Fruit fly (Drosophila melanogaster) whole organism, prepupa: ENCODE data around the gene CG10445.
A peak's percentile ranks its signal among the peaks of the same experiment; 100 is the strongest.

Source experiments
- Blimp-1 ChIP-seq: fragments of 200-800 bp; sonication (Bioruptor generic); optimal IDR thresholded peaks from 3 replicates; lab custom pipeline; 2017; ENCODE audit warnings: missing biosample characterization, missing genetic modification characterization, mild to moderate bottlenecking, moderate library complexity, missing genetic modification reagents
- CG10631 ChIP-seq: fragments of 200-800 bp; sonication (Bioruptor generic); optimal IDR thresholded peaks from 2 replicates; lab custom pipeline; 2016; ENCODE audit warnings: missing biosample characterization, missing genetic modification characterization
- CG10669 ChIP-seq: fragments of 200-800 bp; sonication (Bioruptor generic); optimal IDR thresholded peaks from 3 replicates; lab custom pipeline; 2018; ENCODE audit warnings: missing biosample characterization, mild to moderate bottlenecking, missing genetic modification characterization, moderate library complexity
- CG11762 ChIP-seq: fragments of 200-800 bp; sonication (Bioruptor generic); optimal IDR thresholded peaks from 3 replicates; lab custom pipeline; 2016; ENCODE audit warnings: missing biosample characterization, missing genetic modification characterization; ENCODE audit not compliant: insufficient read depth
- CG11902 ChIP-seq: fragments of 200-800 bp; sonication (Bioruptor generic); optimal IDR thresholded peaks from 3 replicates; lab custom pipeline; 2016; ENCODE audit warnings: missing biosample characterization, missing genetic modification characterization
- CG15336 ChIP-seq: fragments of 200-800 bp; sonication (Bioruptor generic); IDR thresholded peaks from 2 replicates; pipeline ENCODE4 v1.3.6; 2022; ENCODE audit warnings: missing biosample characterization, missing genetic modification characterization
- CG1621 ChIP-seq: fragments of 200-800 bp; sonication (Bioruptor generic); optimal IDR thresholded peaks from 3 replicates; lab custom pipeline; 2018; ENCODE audit warnings: missing biosample characterization, mild to moderate bottlenecking, missing genetic modification characterization
- CG16779 ChIP-seq: fragments of 200-800 bp; sonication (Bioruptor generic); optimal IDR thresholded peaks from 3 replicates; lab custom pipeline; 2017; ENCODE audit warnings: missing biosample characterization, mild to moderate bottlenecking, missing genetic modification characterization
- CG3032 ChIP-seq: fragments of 200-800 bp; optimal IDR thresholded peaks from 2 replicates; lab custom pipeline; 2019; ENCODE audit warnings: missing biosample characterization, mild to moderate bottlenecking, missing genetic modification characterization, moderate library complexity
- CG31627 ChIP-seq: fragments of 200-800 bp; sonication (Bioruptor generic); optimal IDR thresholded peaks from 3 replicates; lab custom pipeline; 2016; ENCODE audit warnings: missing biosample characterization, missing genetic modification characterization
- CG32006 ChIP-seq: fragments of 200-800 bp; sonication (Bioruptor generic); optimal IDR thresholded peaks from 3 replicates; lab custom pipeline; 2017; ENCODE audit warnings: missing biosample characterization, mild to moderate bottlenecking, missing genetic modification characterization
- CG4318 ChIP-seq: fragments of 200-800 bp; sonication (Bioruptor generic); optimal IDR thresholded peaks from 3 replicates; lab custom pipeline; 2017; ENCODE audit warnings: missing biosample characterization, mild to moderate bottlenecking, missing genetic modification characterization
- CG6163 ChIP-seq: fragments of 200-800 bp; sonication (Bioruptor generic); IDR thresholded peaks from 3 replicates; pipeline ENCODE4 v1.3.6; 2022; ENCODE audit warnings: missing biosample characterization, missing genetic modification characterization
- CG6276 ChIP-seq: fragments of 200-800 bp; sonication (Bioruptor generic); optimal IDR thresholded peaks from 2 replicates; lab custom pipeline; 2017; ENCODE audit warnings: missing biosample characterization, mild to moderate bottlenecking, missing genetic modification characterization
- CG6792 ChIP-seq: fragments of 200-800 bp; sonication (Bioruptor generic); optimal IDR thresholded peaks from 3 replicates; lab custom pipeline; 2016; ENCODE audit warnings: missing biosample characterization, missing genetic modification characterization
- CG6808 ChIP-seq: fragments of 200-800 bp; sonication (Bioruptor generic); optimal IDR thresholded peaks from 3 replicates; lab custom pipeline; 2017; ENCODE audit warnings: missing biosample characterization, missing genetic modification characterization, mild to moderate bottlenecking, moderate library complexity, missing genetic modification reagents
- CG6854 ChIP-seq: fragments of 200-800 bp; sonication (Bioruptor generic); optimal IDR thresholded peaks from 2 replicates; lab custom pipeline; 2017; ENCODE audit warnings: missing biosample characterization, mild to moderate bottlenecking, missing genetic modification characterization
- CG7368 ChIP-seq: fragments of 200-800 bp; sonication (Bioruptor generic); optimal IDR thresholded peaks from 3 replicates; lab custom pipeline; 2016; ENCODE audit warnings: missing biosample characterization, missing genetic modification characterization
- CG8119 ChIP-seq: fragments of 200-800 bp; sonication (Bioruptor generic); IDR thresholded peaks from 3 replicates; pipeline ENCODE4 v1.3.6; 2022; ENCODE audit warnings: missing biosample characterization, missing genetic modification characterization
- CG8319 ChIP-seq: fragments of 200-800 bp; sonication (Bioruptor generic); optimal IDR thresholded peaks from 3 replicates; lab custom pipeline; 2016; ENCODE audit warnings: missing biosample characterization, missing genetic modification characterization
- CG9139 ChIP-seq: fragments of 200-800 bp; sonication (Bioruptor generic); optimal IDR thresholded peaks from 3 replicates; lab custom pipeline; 2017; ENCODE audit warnings: missing biosample characterization, mild to moderate bottlenecking, missing genetic modification characterization
- Eip78C ChIP-seq: fragments of 200-800 bp; sonication (Bioruptor generic); peaks from one replicate; lab custom pipeline; 2016; ENCODE audit warnings: missing biosample characterization, missing genetic modification characterization
- Eip93F ChIP-seq: fragments of 200-800 bp; sonication (Bioruptor generic); optimal IDR thresholded peaks from 2 replicates; lab custom pipeline; 2016; ENCODE audit warnings: missing biosample characterization, mild to moderate bottlenecking, missing genetic modification characterization
- Ets96B ChIP-seq: fragments of 200-800 bp; optimal IDR thresholded peaks from 2 replicates; lab custom pipeline; 2019; ENCODE audit warnings: missing biosample characterization, mild to moderate bottlenecking, missing genetic modification characterization, moderate library complexity
- Gug ChIP-seq: fragments of 200-800 bp; sonication (Bioruptor generic); IDR thresholded peaks from 2 replicates; pipeline ENCODE4 v1.3.6; 2022; ENCODE audit warnings: missing biosample characterization, missing genetic modification characterization
- Hr38 ChIP-seq: sonication (Bioruptor generic); optimal IDR thresholded peaks from 2 replicates; lab custom pipeline; 2016; ENCODE audit warnings: missing biosample characterization, missing genetic modification characterization
- Hr39 ChIP-seq: fragments of 200-800 bp; sonication (Bioruptor generic); optimal IDR thresholded peaks from 2 replicates; lab custom pipeline; 2016; ENCODE audit warnings: missing biosample characterization, missing genetic modification characterization
- Lpt ChIP-seq: fragments of 200-800 bp; sonication (Bioruptor generic); optimal IDR thresholded peaks from 3 replicates; lab custom pipeline; 2016; ENCODE audit warnings: missing biosample characterization, missing genetic modification characterization
- Met ChIP-seq: fragments of 200-800 bp; sonication (Bioruptor generic); optimal IDR thresholded peaks from 3 replicates; lab custom pipeline; 2016; ENCODE audit warnings: missing biosample characterization, missing genetic modification characterization
- OdsH ChIP-seq: fragments of 200-800 bp; sonication (Bioruptor generic); optimal IDR thresholded peaks from 3 replicates; lab custom pipeline; 2016; ENCODE audit warnings: missing biosample characterization, missing genetic modification characterization
- Smox ChIP-seq: fragments of 200-800 bp; sonication (Bioruptor generic); optimal IDR thresholded peaks from 3 replicates; lab custom pipeline; 2016; ENCODE audit warnings: missing biosample characterization, missing genetic modification characterization
- Sox102F ChIP-seq: fragments of 200-800 bp; sonication (Bioruptor generic); optimal IDR thresholded peaks from 2 replicates; lab custom pipeline; 2016; ENCODE audit warnings: missing biosample characterization, mild to moderate bottlenecking, missing genetic modification characterization
- Sox14 ChIP-seq: fragments of 200-800 bp; sonication (Bioruptor generic); optimal IDR thresholded peaks from 3 replicates; lab custom pipeline; 2016; ENCODE audit warnings: missing biosample characterization, missing genetic modification characterization
- Sox15 ChIP-seq: fragments of 200-800 bp; sonication (Bioruptor generic); optimal IDR thresholded peaks from 3 replicates; lab custom pipeline; 2016; ENCODE audit warnings: missing biosample characterization, missing genetic modification characterization
- achi ChIP-seq: fragments of 200-800 bp; sonication (Bioruptor generic); optimal IDR thresholded peaks from 3 replicates; lab custom pipeline; 2016; ENCODE audit warnings: missing biosample characterization, missing genetic modification characterization
- acj6 ChIP-seq: fragments of 200-800 bp; sonication (Bioruptor generic); optimal IDR thresholded peaks from 3 replicates; lab custom pipeline; 2016; ENCODE audit warnings: missing biosample characterization, missing genetic modification characterization
- cyc ChIP-seq: fragments of 200-800 bp; sonication (Bioruptor generic); optimal IDR thresholded peaks from 3 replicates; lab custom pipeline; 2016; ENCODE audit warnings: missing biosample characterization, missing genetic modification characterization
- dac ChIP-seq: fragments of 200-800 bp; sonication (Bioruptor generic); optimal IDR thresholded peaks from 2 replicates; lab custom pipeline; 2017; ENCODE audit warnings: missing biosample characterization, mild to moderate bottlenecking, missing genetic modification characterization
- dsx ChIP-seq: fragments of 200-800 bp; optimal IDR thresholded peaks from 3 replicates; lab custom pipeline; 2019; ENCODE audit warnings: missing biosample characterization, mild to moderate bottlenecking, missing genetic modification characterization, moderate library complexity; ENCODE audit not compliant: poor library complexity, severe bottlenecking
- eg ChIP-seq: fragments of 200-800 bp; sonication (Bioruptor generic); IDR thresholded peaks from 3 replicates; pipeline ENCODE4 v1.3.6; 2022; ENCODE audit warnings: missing biosample characterization, missing genetic modification characterization
- esn ChIP-seq: fragments of 200-800 bp; sonication (Bioruptor generic); optimal IDR thresholded peaks from 2 replicates; lab custom pipeline; 2016; ENCODE audit warnings: missing biosample characterization, mild to moderate bottlenecking, missing genetic modification characterization, moderate library complexity
- fd59A ChIP-seq: fragments of 200-800 bp; sonication (Bioruptor generic); optimal IDR thresholded peaks from 2 replicates; lab custom pipeline; 2017; ENCODE audit warnings: missing biosample characterization, mild to moderate bottlenecking, missing genetic modification characterization, missing genetic modification reagents
- fd85E ChIP-seq: fragments of 200-800 bp; sonication (Bioruptor generic); optimal IDR thresholded peaks from 3 replicates; lab custom pipeline; 2016; ENCODE audit warnings: missing biosample characterization, missing genetic modification characterization
- fkh ChIP-seq: fragments of 200-800 bp; sonication (Bioruptor generic); optimal IDR thresholded peaks from 3 replicates; lab custom pipeline; 2017; ENCODE audit warnings: missing biosample characterization, mild to moderate bottlenecking, missing genetic modification characterization, moderate library complexity
- lz ChIP-seq: fragments of 200-800 bp; sonication (Bioruptor generic); optimal IDR thresholded peaks from 3 replicates; lab custom pipeline; 2016; ENCODE audit warnings: missing biosample characterization, missing genetic modification characterization
- net ChIP-seq: fragments of 200-800 bp; sonication (Bioruptor generic); optimal IDR thresholded peaks from 3 replicates; lab custom pipeline; 2016; ENCODE audit warnings: missing biosample characterization, missing genetic modification characterization
- pdm3 ChIP-seq: fragments of 200-800 bp; sonication (Bioruptor generic); optimal IDR thresholded peaks from 3 replicates; lab custom pipeline; 2016; ENCODE audit warnings: missing biosample characterization, missing genetic modification characterization
- spab ChIP-seq: fragments of 200-800 bp; sonication (Bioruptor generic); optimal IDR thresholded peaks from 2 replicates; lab custom pipeline; 2017; ENCODE audit warnings: missing biosample characterization, mild to moderate bottlenecking, missing genetic modification characterization, missing genetic modification reagents
- ss ChIP-seq, 2 experiments: fragments of 200-800 bp; sonication (Bioruptor generic); optimal IDR thresholded peaks; 2 replicates in 1 of 2; 3 replicates in 1 of 2; lab custom pipeline; 2017 to 2018; ENCODE audit warnings: mild to moderate bottlenecking in 2 of 2, missing biosample characterization in 2 of 2, missing genetic modification characterization in 2 of 2, moderate library complexity in 1 of 2
- svp ChIP-seq: fragments of 200-800 bp; sonication (Bioruptor generic); peaks from one replicate; lab custom pipeline; 2016; ENCODE audit warnings: missing biosample characterization, missing genetic modification characterization
- topi ChIP-seq: fragments of 200-800 bp; sonication (Bioruptor generic); optimal IDR thresholded peaks from 3 replicates; lab custom pipeline; 2016; ENCODE audit warnings: missing biosample characterization, missing genetic modification characterization
- vri ChIP-seq: fragments of 200-800 bp; sonication (Bioruptor generic); optimal IDR thresholded peaks from 3 replicates; lab custom pipeline; 2016; ENCODE audit warnings: missing biosample characterization, mild to moderate bottlenecking, missing genetic modification characterization

CG10445 gene

dm6 chr3R:7944699-7945349 is 24.7 kb upstream of the CG10445 start:
- peak; percentile 22 for TF ChIP-seq CG10631 (GFP tag; lab: Kevin White, UChicago)
- no peak for TF ChIP-seq fd59A (GFP tag; lab: Kevin White, UChicago)
- no peak for TF ChIP-seq Gug
- TF ChIP-seq CG15336: no peak
- peak; percentile 20 for TF ChIP-seq OdsH (GFP tag; lab: Kevin White, UChicago)
- peak; percentile 60 for TF ChIP-seq Blimp-1
- no peak for TF ChIP-seq Sox102F (GFP tag; lab: Kevin White, UChicago)
- no peak for TF ChIP-seq Lpt (GFP tag; lab: Kevin White, UChicago)
- TF ChIP-seq net: no peak
- peak; percentile 9 for TF ChIP-seq CG10669 (GFP tag; lab: Kevin White, UChicago)
- no peak for TF ChIP-seq CG4318 (GFP tag; lab: Kevin White, UChicago)
- no peak for TF ChIP-seq dac (GFP tag; lab: Kevin White, UChicago)
- TF ChIP-seq CG6792 (GFP tag; lab: Kevin White, UChicago): peak; percentile 10
- no peak for TF ChIP-seq CG1621
- no peak for TF ChIP-seq fkh (GFP tag; lab: Kevin White, UChicago)
- TF ChIP-seq CG6808 (GFP tag; lab: Kevin White, UChicago): no peak
- no peak for TF ChIP-seq Smox
- no peak for TF ChIP-seq ss (GFP tag; optimal IDR thresholded peaks at IDR 0.05; lab: Kevin White, UChicago)
- no peak for TF ChIP-seq topi (GFP tag; lab: Kevin White, UChicago)
- TF ChIP-seq CG9139: no peak
- no peak for TF ChIP-seq Hr38 (GFP tag; lab: Kevin White, UChicago)
- no peak for TF ChIP-seq spab (GFP tag; lab: Kevin White, UChicago)
- TF ChIP-seq CG8119 (GFP tag; lab: Robert Waterston, UW): 0 out of 3 replicates have a peak, but pooled peaks have one; percentile 25
- peak; percentile 6 for TF ChIP-seq Hr39 (GFP tag; lab: Kevin White, UChicago)
- TF ChIP-seq lz (GFP tag; lab: Kevin White, UChicago): peak; percentile 18
- TF ChIP-seq CG6854 (GFP tag; lab: Kevin White, UChicago): no peak
- TF ChIP-seq CG11762 (GFP tag; lab: Kevin White, UChicago): no peak
- no peak for TF ChIP-seq CG8319 (GFP tag; lab: Kevin White, UChicago)
- no peak for TF ChIP-seq eg
- TF ChIP-seq Sox14 (GFP tag; lab: Kevin White, UChicago): peak; percentile 4
- no peak for TF ChIP-seq Ets96B (tag; lab: Kevin White, UChicago)
- no peak for TF ChIP-seq cyc (GFP tag; lab: Kevin White, UChicago)
- no peak for TF ChIP-seq vri (GFP tag; lab: Kevin White, UChicago)
- TF ChIP-seq acj6 (GFP tag; lab: Kevin White, UChicago): no peak
- TF ChIP-seq pdm3: peak; percentile 31
- TF ChIP-seq CG6276 (GFP tag; lab: Kevin White, UChicago): no peak
- peak; percentile 67 for TF ChIP-seq dsx (GFP tag; lab: Kevin White, UChicago)
- TF ChIP-seq Met (GFP tag; lab: Kevin White, UChicago): peak; percentile 26
- no peak for TF ChIP-seq fd85E (GFP tag; lab: Kevin White, UChicago)
- TF ChIP-seq CG16779: no peak
- TF ChIP-seq achi: peak; percentile 19
- TF ChIP-seq CG6163 (GFP tag; lab: Robert Waterston, UW): no peak
- TF ChIP-seq CG31627 (GFP tag; lab: Kevin White, UChicago): peak; percentile 12
- TF ChIP-seq CG11902 (GFP tag; lab: Kevin White, UChicago): no peak
- TF ChIP-seq Sox15 (GFP tag; lab: Kevin White, UChicago): no peak
- TF ChIP-seq Eip93F: no peak
- peak; percentile 34 for TF ChIP-seq esn (GFP tag; lab: Kevin White, UChicago)
- peak; percentile 70 for TF ChIP-seq Eip78C
- peak; percentile 50 for TF ChIP-seq CG32006 (GFP tag; lab: Kevin White, UChicago)
- peak; percentile 59 for TF ChIP-seq svp (GFP tag; lab: Kevin White, UChicago)
- TF ChIP-seq CG7368 (GFP tag; lab: Kevin White, UChicago): no peak
- no peak for TF ChIP-seq CG3032 (tag; lab: Kevin White, UChicago)
